Fruit fly (Drosophila melanogaster): ENCODE data around the gene CaMKI.

The CaMKI gene

dm6 chr4:423338-423737, 22.0 kb upstream of the CaMKI start:
- no peak for TF ChIP-seq CG15336 (GFP tag; IDR thresholded peaks at IDR 0.05)
- TF ChIP-seq Gug (GFP tag; IDR thresholded peaks at IDR 0.05), result no peak
- no peak for TF ChIP-seq vri (GFP tag; optimal IDR thresholded peaks at IDR 0.05)
- no peak for TF ChIP-seq dsx (GFP tag; optimal IDR thresholded peaks at IDR 0.05; ENCODE audit: poor library complexity, severe bottlenecking)

dm6 chr4:424630-425327, 20.5 kb upstream of the CaMKI start:
- TF ChIP-seq CG8632 (GFP tag; optimal IDR thresholded peaks at IDR 0.05), result peak; percentile 12
- TF ChIP-seq Met (GFP tag; optimal IDR thresholded peaks at IDR 0.05), result peak; percentile 88
- no peak for TF ChIP-seq ss (GFP tag; optimal IDR thresholded peaks at IDR 0.05)
- peak; percentile 56 for TF ChIP-seq net (GFP tag; optimal IDR thresholded peaks at IDR 0.05)
- peak; percentile 54 for TF ChIP-seq CG10631 (GFP tag; optimal IDR thresholded peaks at IDR 0.05)
- peak; percentile 0 for TF ChIP-seq CG6854 (GFP tag; optimal IDR thresholded peaks at IDR 0.05)
- TF ChIP-seq CG6792 (GFP tag; optimal IDR thresholded peaks at IDR 0.05), result peak; percentile 72
- TF ChIP-seq Eip78C (GFP tag), result peak; percentile 91
- TF ChIP-seq CG11294 (GFP tag; IDR thresholded peaks at IDR 0.05), result no peak
- TF ChIP-seq CG3032 (tag; optimal IDR thresholded peaks at IDR 0.05), result peak; percentile 70
- peak; percentile 87 for TF ChIP-seq Hr4 (GFP tag; optimal IDR thresholded peaks at IDR 0.05)
- peak; percentile 38 for TF ChIP-seq Lpt (GFP tag; optimal IDR thresholded peaks at IDR 0.05)
- TF ChIP-seq fd85E (GFP tag; optimal IDR thresholded peaks at IDR 0.05), result no peak
- TF ChIP-seq CG11762 (GFP tag; optimal IDR thresholded peaks at IDR 0.05; ENCODE audit: insufficient read depth), result peak; percentile 57
- TF ChIP-seq CG1621 (tag; optimal IDR thresholded peaks at IDR 0.05), result no peak
- TF ChIP-seq Hr38 (GFP tag; optimal IDR thresholded peaks at IDR 0.05), result no peak
- peak; percentile 50 for TF ChIP-seq Sox15 (GFP tag; optimal IDR thresholded peaks at IDR 0.05)
- peak; percentile 61 for TF ChIP-seq CG34406 (GFP tag; optimal IDR thresholded peaks at IDR 0.05)
- no peak for TF ChIP-seq CG9139 (GFP tag; optimal IDR thresholded peaks at IDR 0.05)
- TF ChIP-seq CG8319 (GFP tag; optimal IDR thresholded peaks at IDR 0.05), result peak; percentile 77
- TF ChIP-seq lz (GFP tag; optimal IDR thresholded peaks at IDR 0.05), result peak; percentile 89
- peak; percentile 75 for TF ChIP-seq CG11902 (GFP tag; optimal IDR thresholded peaks at IDR 0.05)
- TF ChIP-seq CG3919 (GFP tag; optimal IDR thresholded peaks at IDR 0.05), result peak; percentile 92
- no peak for TF ChIP-seq CG32006 (GFP tag; optimal IDR thresholded peaks at IDR 0.05)
- peak; percentile 79 for TF ChIP-seq Sox14 (GFP tag; optimal IDR thresholded peaks at IDR 0.05)
- peak; percentile 86 for TF ChIP-seq topi (GFP tag; optimal IDR thresholded peaks at IDR 0.05)
- TF ChIP-seq Sox102F (GFP tag; optimal IDR thresholded peaks at IDR 0.05), result peak; percentile 79
- TF ChIP-seq CG6808 (GFP tag; optimal IDR thresholded peaks at IDR 0.05), result peak; percentile 57
- no peak for TF ChIP-seq spab (GFP tag; optimal IDR thresholded peaks at IDR 0.05)
- no peak for TF ChIP-seq svp (GFP tag)
- peak; percentile 89 for TF ChIP-seq Hr39 (GFP tag; optimal IDR thresholded peaks at IDR 0.05)
- peak; percentile 93 for TF ChIP-seq cyc (GFP tag; optimal IDR thresholded peaks at IDR 0.05)
- TF ChIP-seq CG7368 (GFP tag; optimal IDR thresholded peaks at IDR 0.05), result peak; percentile 70
- no peak for TF ChIP-seq Eip93F (GFP tag; optimal IDR thresholded peaks at IDR 0.05)
- peak; percentile 86 for TF ChIP-seq OdsH (GFP tag; optimal IDR thresholded peaks at IDR 0.05)
- TF ChIP-seq CG8119 (GFP tag; IDR thresholded peaks at IDR 0.05), result no peak
- peak; percentile 90 for TF ChIP-seq pdm3 (GFP tag; optimal IDR thresholded peaks at IDR 0.05)
- peak; percentile 80 for TF ChIP-seq Ets21C (GFP tag; optimal IDR thresholded peaks at IDR 0.05)
- peak; percentile 78 for TF ChIP-seq Eip75B (GFP tag; optimal IDR thresholded peaks at IDR 0.05)
- TF ChIP-seq CG10669 (GFP tag; optimal IDR thresholded peaks at IDR 0.05), result peak; percentile 47
- peak; percentile 85 for TF ChIP-seq dac (GFP tag; optimal IDR thresholded peaks at IDR 0.05)
- peak; percentile 69 for TF ChIP-seq achi (GFP tag; optimal IDR thresholded peaks at IDR 0.05)
- TF ChIP-seq Blimp-1 (GFP tag; optimal IDR thresholded peaks at IDR 0.05), result peak; percentile 11
- TF ChIP-seq dsx (GFP tag; optimal IDR thresholded peaks at IDR 0.05; ENCODE audit: poor library complexity, severe bottlenecking), result no peak
- no peak for TF ChIP-seq CG6276 (GFP tag; optimal IDR thresholded peaks at IDR 0.05)
- TF ChIP-seq salr (GFP tag; optimal IDR thresholded peaks at IDR 0.05), result peak in 1 of 2 experiments; percentile 44

Measured in whole organism, prepupa.